Worm (Caenorhabditis elegans) whole organism, midembryonic: Measurements from ENCODE around the gene R07G3.8.

Experiments
- klf-2 ChIP-seq: fragments of 200-800 bp; sonication (Bioruptor generic); conservative IDR thresholded peaks from 2 replicates; pipeline ENCODE4 v1.3.6; 2022; ENCODE audit warnings: missing genetic modification reagents, missing genetic modification characterization, missing compliant biosample characterization
- ref-1 ChIP-seq: fragments of 200-800 bp; sonication (Bioruptor generic); conservative IDR thresholded peaks from 2 replicates; pipeline ENCODE4 v1.3.6; 2022; ENCODE audit warnings: missing genetic modification reagents, missing genetic modification characterization, missing compliant biosample characterization

DNA sequence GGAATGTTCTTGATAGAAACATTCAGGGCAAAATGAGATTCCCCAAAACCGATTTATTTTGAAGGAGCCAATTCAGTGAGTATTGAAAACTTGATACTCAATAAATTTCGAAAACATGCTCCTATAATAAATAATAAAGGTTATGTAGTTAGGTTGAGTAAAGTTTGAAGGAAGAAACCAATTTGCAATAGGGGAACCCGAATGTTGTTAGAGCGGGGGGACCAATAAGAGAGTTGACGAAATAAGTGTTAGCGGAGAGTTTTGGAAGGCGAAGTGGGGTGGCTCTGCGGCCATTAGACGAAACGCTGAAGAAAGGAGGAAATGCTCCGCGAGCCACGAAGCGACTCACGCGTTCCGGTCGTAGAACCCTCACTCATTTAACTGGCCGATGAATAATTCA, 4.7 kb upstream of the R07G3.8 start:
- TF ChIP-seq ref-1 = no peak
- no peak for TF ChIP-seq klf-2
